Worm (Caenorhabditis elegans) whole organism, L1 larva: ENCODE results near the gene srz-54.

Experiments used
- fos-1 ChIP-seq: fragments of 150-350 bp; optimal IDR thresholded peaks from 2 replicates; lab custom pipeline; 2014; ENCODE audit warnings: missing biosample characterization, missing genetic modification characterization
- snpc-4 ChIP-seq: fragments of 150-350 bp; optimal IDR thresholded peaks from 2 replicates; lab custom pipeline; 2014; ENCODE audit warnings: missing biosample characterization, missing genetic modification characterization

- no peak for TF ChIP-seq snpc-4 (tag; lab: Kevin White, UChicago)
- no peak for TF ChIP-seq fos-1 (tag; lab: Kevin White, UChicago)
These were observed 29.0 kb upstream of the srz-54 start, which contains the start of gene clec-238 for ce11 chrV:16951504-16951903.
